Fruit fly (Drosophila melanogaster): ENCODE results near the gene PGRP-LB.

Gene PGRP-LB

dm6 chr3R:11435537-11436234 is 24.7 kb downstream of the PGRP-LB start, which contains the start of the genes Exd2 and CG5281 (continued):
- TF ChIP-seq Deaf1 (tag; optimal IDR thresholded peaks at IDR 0.05) (peak; percentile 73), HmgZ (tag; optimal IDR thresholded peaks at IDR 0.05) (peak; percentile 51), CG6689 (GFP tag; IDR thresholded peaks at IDR 0.05) (peak; percentile 48), Side (GFP tag; optimal IDR thresholded peaks at IDR 0.05) (peak; percentile 58), BEAF-32 (GFP tag; optimal IDR thresholded peaks at IDR 0.05) (peak; percentile 63), CG8388 (GFP tag; optimal IDR thresholded peaks at IDR 0.05) (peak; percentile 39), Lpt (GFP tag; optimal IDR thresholded peaks at IDR 0.05) (no peak), Tbp (GFP tag; optimal IDR thresholded peaks at IDR 0.05) (no peak), bbx (GFP tag; IDR thresholded peaks at IDR 0.05; ENCODE audit: partially characterized antibody) (no peak), p53 (GFP tag; optimal IDR thresholded peaks at IDR 0.05) (peak; percentile 26), zen (tag; optimal IDR thresholded peaks at IDR 0.05) (peak; percentile 9), CG30431 (GFP tag; optimal IDR thresholded peaks at IDR 0.05) (no peak), wek (GFP tag; optimal IDR thresholded peaks at IDR 0.05) (peak; percentile 13), cato (GFP tag; optimal IDR thresholded peaks at IDR 0.05; ENCODE audit: borderline replicate concordance) (peak; percentile 22), slp2 (GFP tag; optimal IDR thresholded peaks at IDR 0.05) (peak; percentile 36), Six4 (GFP tag; optimal IDR thresholded peaks at IDR 0.05) (peak; percentile 69), CG9876 (GFP tag; optimal IDR thresholded peaks at IDR 0.05) (peak; percentile 21), eyg (GFP tag; optimal IDR thresholded peaks at IDR 0.05) (peak; percentile 14), CG7372 (GFP tag; IDR thresholded peaks at IDR 0.05) (no peak), CG18764 (GFP tag; optimal IDR thresholded peaks at IDR 0.05) (peak; percentile 41), ATbp (GFP tag; optimal IDR thresholded peaks at IDR 0.05) (no peak), CG12071 (GFP tag; optimal IDR thresholded peaks at IDR 0.05) (peak; percentile 26), CG18599 (GFP tag; optimal IDR thresholded peaks at IDR 0.05) (no peak), Fer2 (tag; optimal IDR thresholded peaks at IDR 0.05) (peak; percentile 22), peb (GFP tag; IDR thresholded peaks at IDR 0.05) (no peak), D19B (GFP tag; optimal IDR thresholded peaks at IDR 0.05) (no peak), ind (GFP tag; optimal IDR thresholded peaks at IDR 0.05) (peak; percentile 28), abd-A (tag; optimal IDR thresholded peaks at IDR 0.05) (no peak), CG4854 (GFP tag; optimal IDR thresholded peaks at IDR 0.05) (peak; percentile 22), CG15073 (GFP tag; optimal IDR thresholded peaks at IDR 0.05) (no peak), unpg (GFP tag; optimal IDR thresholded peaks at IDR 0.05) (peak; percentile 65), CG3995 (GFP tag; optimal IDR thresholded peaks at IDR 0.05) (no peak), CoRest (tag; optimal IDR thresholded peaks at IDR 0.05) (peak; percentile 90), Atf6 (GFP tag; IDR thresholded peaks at IDR 0.05) (peak; percentile 17; the same call in 1 of the 2 replicates), CG9437 (GFP tag; optimal IDR thresholded peaks at IDR 0.05) (peak; percentile 21), CG10543 (GFP tag; optimal IDR thresholded peaks at IDR 0.05) (peak; percentile 59), TFAM (GFP tag; optimal IDR thresholded peaks at IDR 0.05) (no peak), cas (GFP tag; IDR thresholded peaks at IDR 0.05) (no peak), CG11093 (GFP tag; IDR thresholded peaks at IDR 0.05) (no peak), CG1647 (GFP tag; optimal IDR thresholded peaks at IDR 0.05) (peak; percentile 46), CG13775 (GFP tag; optimal IDR thresholded peaks at IDR 0.05) (peak; percentile 61), lilli (GFP tag; optimal IDR thresholded peaks at IDR 0.05) (peak; percentile 77), fu2 (GFP tag; optimal IDR thresholded peaks at IDR 0.05) (peak; percentile 1), yki (optimal IDR thresholded peaks at IDR 0.05) (no peak), CG14014 (GFP tag; IDR thresholded peaks at IDR 0.05) (no peak), Xrp1 (GFP tag; IDR thresholded peaks at IDR 0.05) (no peak), tll (GFP tag; optimal IDR thresholded peaks at IDR 0.05) (peak in 1 of 2 experiments; percentile 4), CG15696 (tag; optimal IDR thresholded peaks at IDR 0.05) (peak; percentile 21), Hr51 (GFP tag; optimal IDR thresholded peaks at IDR 0.05) (peak; percentile 62 to 67), gfzf (GFP tag; optimal IDR thresholded peaks at IDR 0.05) (peak; percentile 26)
